Fruit fly (Drosophila melanogaster) ovary, adult (tissue): Measurements from ENCODE around the gene rt.
"Not testable (repeated sequence)": the region's sequence is repeated elsewhere in the genome, so short reads cannot be mapped to it uniquely, and the experiment has no call there.

Source experiments
- CG17801 ChIP-seq: fragments of 200-800 bp; optimal IDR thresholded peaks from 2 replicates; lab custom pipeline; 2019; ENCODE audit warnings: missing biosample characterization, mild to moderate bottlenecking, missing genetic modification characterization, moderate library complexity; ENCODE audit not compliant: partially characterized antibody

Gene rt

DNA sequence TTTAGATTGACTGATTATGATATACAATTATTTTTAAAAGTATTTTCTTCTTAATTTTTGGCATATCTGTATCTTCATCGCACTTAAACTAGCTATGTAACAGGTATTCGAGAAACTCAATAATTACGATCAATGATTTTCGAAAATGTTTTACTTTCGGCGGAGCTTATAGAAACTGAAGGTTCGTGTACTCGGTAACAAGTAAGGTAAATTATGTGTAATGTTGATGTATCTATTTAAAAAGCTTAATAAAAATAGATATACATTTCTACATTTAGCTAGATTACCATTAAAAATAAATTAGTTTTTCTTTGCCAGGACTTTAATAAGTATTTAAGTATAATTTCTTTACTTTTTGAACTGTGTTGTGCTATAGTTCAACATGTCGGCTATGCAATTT, 8.7 kb downstream of the rt start:
- no peak for TF ChIP-seq CG17801 (GFP tag; lab: Kevin White, UChicago)

DNA sequence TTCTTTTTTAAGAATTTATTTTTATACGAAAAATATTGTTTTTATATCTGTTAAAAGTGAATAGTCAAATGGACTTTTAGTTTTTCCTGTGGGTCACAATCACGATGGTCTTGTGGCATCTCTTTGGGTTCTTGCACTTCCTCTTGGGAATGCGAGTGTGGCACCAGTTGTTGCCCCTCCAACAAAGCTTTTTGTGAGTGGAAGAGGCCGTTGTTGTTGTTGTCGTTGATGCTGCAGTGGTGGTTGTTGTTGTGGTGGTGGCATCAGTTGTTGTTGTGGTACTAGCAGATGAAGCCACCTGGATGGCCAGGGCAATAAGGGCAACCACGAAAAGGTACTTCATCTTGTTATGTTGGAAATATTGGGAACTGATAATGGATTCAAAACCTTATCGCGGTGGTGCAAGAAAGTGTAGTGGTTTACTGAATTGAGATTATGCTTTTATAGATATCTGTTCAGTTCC, 9.3 kb downstream of the rt start, which contains the start of gene CG33270:
CG33270 (minus strand) TSS at position 413 of the 463 bp plus-strand sequence.
- TF ChIP-seq CG17801 (GFP tag; lab: Kevin White, UChicago), result no peak

DNA sequence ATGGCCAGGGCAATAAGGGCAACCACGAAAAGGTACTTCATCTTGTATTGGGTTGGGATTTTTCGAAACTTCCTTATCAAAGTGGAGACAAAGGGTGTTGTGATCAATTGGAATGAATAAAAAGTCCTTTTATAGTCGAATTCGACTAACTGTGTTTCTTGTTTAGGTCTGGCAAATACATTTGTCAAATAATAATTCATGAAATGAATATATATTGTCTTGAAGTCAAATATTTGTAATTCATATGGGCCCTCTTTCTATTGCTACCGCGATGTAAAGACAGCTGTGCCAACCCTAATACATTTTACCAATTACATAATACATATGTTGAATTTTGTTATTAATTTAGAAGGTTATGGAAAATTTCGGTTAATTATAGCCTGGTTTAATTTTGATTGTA, 10.2 kb downstream of the rt start, which contains the start of gene CG33271:
CG33271 (minus strand) TSS at position 101 of the 400 bp plus-strand sequence.
- no peak for TF ChIP-seq CG17801 (GFP tag; lab: Kevin White, UChicago)

DNA sequence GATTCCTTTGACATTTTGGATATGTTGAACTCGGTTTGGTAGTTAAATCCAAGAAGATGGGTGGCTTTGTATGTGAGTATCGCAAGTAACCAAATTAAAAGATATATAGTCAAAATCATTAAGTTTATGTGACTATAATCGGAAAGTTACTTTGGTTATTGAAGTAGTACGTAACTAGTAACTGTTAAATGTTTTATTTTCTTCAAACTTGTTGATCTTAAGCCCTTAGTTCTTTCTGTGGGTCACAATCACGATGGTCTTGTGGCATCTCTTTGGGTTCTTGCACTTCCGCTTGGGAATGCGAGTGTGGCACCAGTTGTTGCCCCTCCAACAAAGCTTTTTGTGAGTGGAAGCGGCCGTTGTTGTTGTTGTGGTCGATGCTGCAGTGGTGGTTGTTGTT, 10.6 kb downstream of the rt start, which contains the start of gene CG33489:
CG33489 (minus strand) TSS at position 101 of the 400 bp plus-strand sequence.
- TF ChIP-seq CG17801 (GFP tag; lab: Kevin White, UChicago), result not testable (repeated sequence)

DNA sequence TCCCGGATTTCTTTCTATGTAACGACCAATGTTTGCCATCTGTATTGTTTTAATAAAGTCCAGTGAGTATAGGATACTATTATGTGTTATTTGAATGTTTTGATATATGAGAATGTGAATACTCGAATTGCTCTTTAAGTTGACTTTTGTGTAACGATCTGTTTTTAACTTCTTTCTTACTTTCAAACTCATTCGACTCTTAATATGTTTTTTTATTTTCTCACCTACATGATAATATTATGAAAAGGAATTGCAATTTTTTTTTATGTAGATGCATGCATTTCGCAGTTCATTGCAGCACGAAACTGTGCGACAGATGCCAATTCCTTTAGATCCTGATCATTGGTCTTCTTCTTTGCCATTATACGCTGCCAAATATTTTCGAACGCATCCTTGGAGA, 13.0 kb downstream of the rt start, which contains the start of gene CG33490:
CG33490 (minus strand) TSS at position 101 of the 400 bp plus-strand sequence.
- no peak for TF ChIP-seq CG17801 (GFP tag; lab: Kevin White, UChicago)

DNA sequence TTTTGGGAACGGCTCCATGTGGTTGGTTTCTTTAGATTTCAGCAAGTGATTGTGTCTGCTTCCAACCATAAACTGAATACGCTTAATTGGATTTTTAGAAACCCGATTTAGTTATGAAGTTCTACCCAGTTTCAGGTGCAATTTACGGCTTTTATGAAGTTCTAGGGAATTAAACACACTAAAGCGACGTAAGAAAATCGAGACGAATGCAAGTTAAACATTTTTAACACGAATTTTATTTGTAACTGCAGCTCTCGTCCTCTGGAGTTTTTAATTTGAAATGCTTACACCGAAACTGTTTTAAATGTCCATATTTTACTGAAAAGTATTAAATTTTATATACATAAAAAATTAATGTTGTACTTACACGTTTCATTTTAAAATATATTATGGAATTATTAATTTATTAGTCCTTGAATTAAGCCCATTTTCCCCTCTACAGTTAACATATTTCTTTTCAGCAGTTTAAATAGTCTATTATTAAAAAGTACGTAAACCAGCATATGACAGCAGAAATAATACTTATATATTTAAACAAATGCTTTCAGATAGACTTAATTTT, 23.5 kb downstream of the rt start, which contains the start of the genes CG46412 and CG33267:
CG46412 (minus strand) TSS at position 101 of the 562 bp plus-strand sequence.
CG33267 (plus strand) TSS at position 512 of the 562 bp plus-strand sequence.
- TF ChIP-seq CG17801 (GFP tag; lab: Kevin White, UChicago), result no peak

DNA sequence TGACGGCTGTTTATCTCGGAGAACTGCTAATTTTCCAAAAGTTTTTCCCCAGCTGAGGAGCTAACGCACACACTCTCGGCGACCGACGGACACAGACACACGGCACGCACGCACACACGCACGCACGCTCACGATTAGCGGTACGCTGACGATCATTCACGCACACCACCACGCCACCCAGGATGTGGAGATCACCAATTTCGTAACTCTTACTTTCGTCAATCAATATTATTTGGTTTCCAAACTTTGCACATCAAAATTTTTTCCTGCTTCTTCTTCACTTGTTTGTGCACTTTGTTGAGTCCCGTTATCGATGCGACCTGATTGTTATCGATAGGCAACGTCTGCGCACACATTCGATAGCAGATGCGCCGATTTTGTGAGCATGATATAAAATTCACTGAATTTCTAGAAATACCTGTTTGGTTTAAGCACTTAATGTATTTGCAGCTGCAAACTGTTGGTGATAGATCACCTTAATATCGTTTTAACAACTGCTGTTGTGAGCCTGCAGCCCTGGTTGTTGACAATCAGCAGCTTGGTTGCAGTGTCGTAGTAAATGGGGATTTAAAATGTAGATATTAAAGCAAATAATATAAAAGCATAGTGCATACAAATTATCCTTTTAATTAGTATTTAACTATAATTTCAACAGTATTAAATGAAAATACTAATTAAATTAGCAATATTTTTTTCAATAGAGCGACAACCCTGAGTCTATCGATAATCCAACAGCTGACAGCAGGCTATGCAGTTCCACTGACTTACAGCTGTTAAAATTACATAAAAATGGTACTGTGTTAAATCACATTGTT, 25.4 kb downstream of the rt start, which contains the start of the genes CG7394 and Mob2:
CG7394 (plus strand) TSS at position 51 of the 815 bp plus-strand sequence.
Mob2 (minus strand) TSS at position 288 of the 815 bp plus-strand sequence.
- peak; percentile 86 for TF ChIP-seq CG17801 (GFP tag; lab: Kevin White, UChicago)

DNA sequence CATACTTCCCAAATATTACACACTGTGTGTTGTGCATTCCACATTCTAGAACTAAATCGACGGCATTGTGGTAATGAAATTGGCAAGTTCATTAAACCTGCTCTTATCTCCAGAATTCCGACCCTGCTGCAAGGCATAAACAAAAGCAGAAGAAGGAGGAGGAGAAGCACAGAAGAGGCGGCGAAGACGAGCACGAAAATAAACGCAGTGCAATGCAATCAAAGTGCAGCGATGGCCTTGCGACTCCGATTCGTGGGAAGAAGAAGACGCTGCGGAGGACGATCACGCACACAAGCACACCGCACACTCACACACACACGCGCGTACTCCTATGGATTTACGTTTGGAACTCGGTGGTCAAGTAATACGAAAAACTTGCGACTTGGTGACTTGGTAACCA, 26.7 kb downstream of the rt start:
- TF ChIP-seq CG17801 (GFP tag; lab: Kevin White, UChicago), result no peak

DNA sequence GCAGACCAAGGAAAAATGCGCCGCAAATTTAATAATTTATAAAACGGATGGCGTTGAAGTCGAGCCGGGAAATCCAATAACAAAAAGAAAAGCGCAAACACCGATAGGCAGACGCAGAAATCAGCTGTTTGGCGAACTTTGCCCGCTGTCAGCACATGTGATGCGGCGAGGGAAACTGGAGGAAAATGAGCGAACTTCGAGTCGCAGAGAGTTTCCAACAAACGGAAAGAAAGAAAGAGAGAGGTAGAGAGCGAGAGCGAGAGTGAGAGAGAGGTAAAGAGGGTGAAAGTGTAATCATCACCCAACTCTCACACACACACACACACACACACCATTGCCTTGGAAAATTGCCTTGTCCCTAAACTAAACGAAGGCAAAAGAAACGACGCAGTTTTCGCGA, 30.4 kb downstream of the rt start:
- no peak for TF ChIP-seq CG17801 (GFP tag; lab: Kevin White, UChicago)

DNA sequence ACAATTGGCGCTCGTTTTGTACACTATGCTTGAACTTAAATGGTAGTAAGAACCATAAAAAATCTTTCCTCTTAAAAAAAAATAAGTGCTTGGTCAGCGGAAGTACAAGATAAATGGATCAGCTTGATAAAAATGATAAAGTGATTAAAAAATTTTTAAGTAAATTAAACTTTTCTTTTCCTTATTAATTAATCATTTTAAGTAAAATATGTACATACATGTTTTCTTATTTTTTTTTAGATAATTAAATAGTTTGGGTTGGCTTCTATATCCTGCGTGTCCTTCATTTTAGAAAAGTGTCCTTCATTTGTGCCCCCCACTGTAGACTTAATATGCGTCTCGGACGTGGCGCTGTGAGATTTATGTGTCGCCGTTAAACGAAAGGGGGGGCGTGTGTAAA, 30.9 kb downstream of the rt start:
- no peak for TF ChIP-seq CG17801 (GFP tag; lab: Kevin White, UChicago)

DNA sequence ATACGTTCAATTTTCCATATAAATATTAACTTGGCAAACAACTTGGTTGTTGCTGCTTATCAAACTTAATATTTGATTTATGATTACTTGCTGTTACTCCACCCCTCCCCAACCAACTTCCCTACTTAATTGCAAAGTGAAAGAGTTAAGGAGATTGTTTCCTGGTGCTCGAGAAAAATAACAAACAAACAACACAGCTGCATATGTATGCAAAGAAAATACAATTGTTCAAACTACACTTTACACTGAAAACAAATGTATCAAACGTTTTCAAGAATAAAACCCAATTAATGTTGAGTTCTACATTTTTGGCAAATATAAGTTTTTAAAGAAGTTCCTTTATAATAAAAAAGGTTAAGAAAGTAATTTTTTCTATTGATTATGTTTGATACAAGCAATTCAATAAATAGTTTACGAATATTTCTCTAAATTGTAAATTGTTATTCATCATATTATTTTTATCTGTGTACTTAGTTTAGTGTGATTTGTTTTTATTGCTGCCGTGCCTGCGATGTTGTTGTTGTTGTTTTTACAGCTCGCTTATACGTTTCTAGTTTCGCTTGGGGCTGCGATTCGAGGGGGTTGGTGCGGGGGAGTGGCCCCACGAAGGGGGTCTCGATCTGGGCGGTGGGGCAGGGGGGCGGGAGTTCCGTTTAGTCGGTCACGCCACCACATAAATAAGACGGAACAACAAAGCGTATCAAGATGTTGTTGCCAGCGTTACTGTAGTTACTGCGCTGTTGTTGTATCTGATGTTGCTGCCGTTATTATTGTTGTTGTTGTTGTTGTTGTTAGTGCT, 31.7 kb downstream of the rt start:
- TF ChIP-seq CG17801 (GFP tag; lab: Kevin White, UChicago), result no peak

DNA sequence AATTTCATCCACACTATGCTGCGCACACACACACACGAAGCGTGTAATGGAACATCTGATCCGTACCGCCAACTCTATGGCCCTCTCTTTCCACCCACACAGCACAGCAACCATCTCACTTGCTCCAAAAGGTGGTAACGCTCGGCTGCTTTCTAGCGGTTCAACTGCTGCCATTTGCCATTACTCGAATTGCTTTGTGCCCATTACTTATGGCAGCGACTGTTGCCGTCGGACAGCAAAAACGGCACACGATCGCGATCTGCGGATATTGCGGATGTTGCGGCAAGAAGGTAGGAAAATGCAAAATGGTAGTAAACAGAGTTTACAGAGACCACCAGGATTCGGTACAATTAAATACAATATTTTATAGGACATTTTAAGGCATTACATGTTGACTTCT, 32.8 kb downstream of the rt start:
- no peak for TF ChIP-seq CG17801 (GFP tag; lab: Kevin White, UChicago)

DNA sequence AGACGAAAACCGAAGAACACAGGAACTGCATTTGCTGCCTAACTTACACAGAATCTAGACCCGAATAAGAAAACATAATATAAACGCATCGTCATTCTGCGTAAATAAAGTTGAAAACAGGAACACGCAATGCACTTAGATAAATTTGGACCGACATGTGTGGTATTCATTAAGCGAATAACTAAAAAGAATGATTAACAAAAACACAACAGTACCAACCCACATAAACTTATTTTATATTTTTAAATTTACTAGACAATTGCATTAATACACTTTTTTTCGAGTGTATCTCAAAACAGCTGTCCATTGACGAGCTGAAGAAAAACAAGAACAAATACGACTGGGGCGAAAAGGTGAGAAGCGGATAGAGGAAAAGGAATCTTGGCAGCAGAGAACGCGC, 33.2 kb downstream of the rt start:
- peak; percentile 68 for TF ChIP-seq CG17801 (GFP tag; lab: Kevin White, UChicago)

DNA sequence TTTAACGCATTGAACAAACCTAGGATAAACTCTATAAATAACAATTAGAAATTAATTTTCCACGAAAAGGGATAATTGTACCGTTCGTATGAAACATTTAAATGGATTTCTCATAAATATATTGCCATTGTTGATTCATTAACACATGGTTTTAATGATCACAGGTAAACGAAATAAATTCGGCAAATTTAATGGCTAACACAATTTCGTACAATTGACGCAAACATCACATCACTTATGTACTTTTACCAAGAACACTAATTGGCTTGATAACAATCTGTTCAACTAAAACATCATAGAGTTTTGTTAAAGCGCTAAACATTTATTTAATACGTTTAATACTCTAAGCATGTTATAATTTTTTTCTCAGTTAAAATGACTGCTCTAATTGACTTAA, 33.9 kb downstream of the rt start:
- no peak for TF ChIP-seq CG17801 (GFP tag; lab: Kevin White, UChicago)
